Fruit fly (Drosophila melanogaster) whole organism, embryonic: ENCODE data around the gene CG12075.

ENCODE experiments used
- ATbp ChIP-seq: fragments of 200-800 bp; sonication (Bioruptor generic); optimal IDR thresholded peaks from 2 replicates; lab custom pipeline; 2017; ENCODE audit warnings: missing biosample characterization, mild to moderate bottlenecking, missing genetic modification characterization, missing genetic modification reagents
- CG10274 ChIP-seq: fragments of 200-800 bp; sonication (Bioruptor generic); optimal IDR thresholded peaks from 3 replicates; lab custom pipeline; 2017; ENCODE audit warnings: missing biosample characterization, mild to moderate bottlenecking, missing genetic modification characterization
- CG10366 ChIP-seq: fragments of 200-800 bp; sonication (Bioruptor generic); IDR thresholded peaks from 2 replicates; pipeline ENCODE4 v1.3.6; 2022; ENCODE audit warnings: missing biosample characterization, missing genetic modification characterization
- CG11085 ChIP-seq: fragments of 200-800 bp; sonication (Bioruptor generic); IDR thresholded peaks from 2 replicates; pipeline ENCODE4 v1.3.6; 2022; ENCODE audit warnings: missing biosample characterization, missing genetic modification characterization
- CG11504 ChIP-seq: fragments of 200-800 bp; sonication (Bioruptor generic); optimal IDR thresholded peaks from 3 replicates; lab custom pipeline; 2019; ENCODE audit warnings: missing biosample characterization, mild to moderate bottlenecking, missing genetic modification characterization, moderate library complexity
- CG12219 ChIP-seq: fragments of 200-800 bp; sonication (Bioruptor generic); optimal IDR thresholded peaks from 3 replicates; lab custom pipeline; 2018; ENCODE audit warnings: missing biosample characterization, mild to moderate bottlenecking, missing genetic modification characterization
- CG13424 ChIP-seq: fragments of 200-800 bp; sonication (Bioruptor generic); optimal IDR thresholded peaks from 2 replicates; lab custom pipeline; 2019; ENCODE audit warnings: missing biosample characterization, mild to moderate bottlenecking, missing genetic modification characterization, moderate library complexity
- CG1602 ChIP-seq: fragments of 200-800 bp; sonication (Bioruptor generic); optimal IDR thresholded peaks from 3 replicates; lab custom pipeline; 2016; ENCODE audit warnings: missing biosample characterization, missing genetic modification characterization
- CG1647 ChIP-seq: fragments of 200-800 bp; sonication (Bioruptor generic); optimal IDR thresholded peaks from 3 replicates; lab custom pipeline; 2016; ENCODE audit warnings: missing biosample characterization, missing genetic modification characterization
- CG18619 ChIP-seq: fragments of 200-800 bp; sonication (Bioruptor generic); optimal IDR thresholded peaks from 3 replicates; lab custom pipeline; 2017; ENCODE audit warnings: missing biosample characterization, mild to moderate bottlenecking, missing genetic modification characterization
- CG2116 ChIP-seq: fragments of 200-800 bp; sonication (Bioruptor generic); optimal IDR thresholded peaks from 3 replicates; lab custom pipeline; 2018; ENCODE audit warnings: missing biosample characterization, mild to moderate bottlenecking, missing genetic modification characterization
- CG2129 ChIP-seq: fragments of 200-800 bp; sonication (Bioruptor generic); IDR thresholded peaks from 2 replicates; pipeline ENCODE4 v1.3.6; 2022; ENCODE audit warnings: missing biosample characterization, missing genetic modification characterization; ENCODE audit not compliant: partially characterized antibody
- CG3995 ChIP-seq: fragments of 200-800 bp; sonication (Bioruptor generic); optimal IDR thresholded peaks from 3 replicates; lab custom pipeline; 2016; ENCODE audit warnings: missing biosample characterization, missing genetic modification characterization
- CG4730 ChIP-seq: fragments of 200-800 bp; sonication (Bioruptor generic); IDR thresholded peaks from 2 replicates; pipeline ENCODE4 v1.3.6; 2022; ENCODE audit warnings: missing biosample characterization, missing genetic modification characterization
- CG5953 ChIP-seq: fragments of 200-800 bp; sonication (Bioruptor generic); IDR thresholded peaks from 2 replicates; pipeline ENCODE4 v1.3.6; 2022; ENCODE audit warnings: missing biosample characterization, missing genetic modification characterization
- CG6683 ChIP-seq: fragments of 200-800 bp; sonication (Bioruptor generic); optimal IDR thresholded peaks from 2 replicates; lab custom pipeline; 2017; ENCODE audit warnings: missing biosample characterization, mild to moderate bottlenecking, missing genetic modification characterization, missing genetic modification reagents
- CG7745 ChIP-seq: fragments of 200-800 bp; sonication (Bioruptor generic); optimal IDR thresholded peaks from 2 replicates; lab custom pipeline; 2018; ENCODE audit warnings: missing biosample characterization, mild to moderate bottlenecking, missing genetic modification characterization, moderate library complexity
- CG8281 ChIP-seq: fragments of 200-800 bp; sonication (Bioruptor generic); optimal IDR thresholded peaks from 2 replicates; lab custom pipeline; 2018; ENCODE audit warnings: missing biosample characterization, mild to moderate bottlenecking, missing genetic modification characterization, moderate library complexity
- Camta ChIP-seq: fragments of 200-800 bp; sonication (Bioruptor generic); optimal IDR thresholded peaks from 2 replicates; lab custom pipeline; 2016; ENCODE audit warnings: missing biosample characterization, missing genetic modification characterization
- Chrac-16 ChIP-seq: fragments of 200-800 bp; sonication (Bioruptor generic); optimal IDR thresholded peaks from 3 replicates; lab custom pipeline; 2016; ENCODE audit warnings: missing biosample characterization, missing genetic modification characterization
- D ChIP-seq, 2 experiments: fragments of 200-800 bp in 1 of 2; fragments of >200 bp in 1 of 2; sonication (Bioruptor generic) in 1 of 2; optimal IDR thresholded peaks; 2 replicates in 1 of 2; 3 replicates in 1 of 2; lab custom pipeline; 2017; ENCODE audit warnings: mild to moderate bottlenecking in 1 of 2, missing biosample characterization in 1 of 2, missing genetic modification characterization in 1 of 2, missing genetic modification reagents in 1 of 2
- HLH3B ChIP-seq: fragments of 200-800 bp; sonication (Bioruptor generic); IDR thresholded peaks from 2 replicates; pipeline ENCODE4 v1.3.6; 2022; ENCODE audit warnings: missing biosample characterization, missing genetic modification characterization
- HLH4C ChIP-seq: fragments of 200-800 bp; sonication (Bioruptor generic); IDR thresholded peaks from 3 replicates; pipeline ENCODE4 v1.3.6; 2022; ENCODE audit warnings: missing biosample characterization, missing genetic modification characterization; ENCODE audit not compliant: partially characterized antibody
- HmgD ChIP-seq: fragments of 200-800 bp; sonication (Bioruptor generic); optimal IDR thresholded peaks from 3 replicates; lab custom pipeline; 2016; ENCODE audit warnings: missing biosample characterization, missing genetic modification characterization
- HmgZ ChIP-seq: fragments of 200-800 bp; sonication (Bioruptor generic); optimal IDR thresholded peaks from 2 replicates; lab custom pipeline; 2018; ENCODE audit warnings: missing biosample characterization, mild to moderate bottlenecking, missing genetic modification characterization
- Hr3 ChIP-seq: fragments of 200-800 bp; sonication (Bioruptor generic); optimal IDR thresholded peaks from 3 replicates; lab custom pipeline; 2016; ENCODE audit warnings: missing biosample characterization, missing genetic modification characterization
- NC2α ChIP-seq: fragments of 200-800 bp; sonication (Bioruptor generic); optimal IDR thresholded peaks from 2 replicates; lab custom pipeline; 2016; ENCODE audit warnings: missing biosample characterization, missing genetic modification characterization
- NK7.1 ChIP-seq: fragments of 200-800 bp; sonication (Bioruptor generic); optimal IDR thresholded peaks from 3 replicates; lab custom pipeline; 2016; ENCODE audit warnings: missing biosample characterization, missing genetic modification characterization
- Nf-YA ChIP-seq: fragments of 200-800 bp; sonication (Bioruptor generic); IDR thresholded peaks from 2 replicates; pipeline ENCODE4 v1.3.6; 2022; ENCODE audit warnings: missing biosample characterization, missing genetic modification characterization
- Nf-YC ChIP-seq: fragments of 200-800 bp; optimal IDR thresholded peaks from 3 replicates; lab custom pipeline; 2019; ENCODE audit warnings: missing biosample characterization, mild to moderate bottlenecking, missing genetic modification characterization, moderate library complexity
- Sox100B ChIP-seq: fragments of 200-800 bp; sonication (Bioruptor generic); optimal IDR thresholded peaks from 3 replicates; lab custom pipeline; 2018; ENCODE audit warnings: missing biosample characterization, mild to moderate bottlenecking, missing genetic modification characterization
- Vsx1 ChIP-seq: fragments of 200-800 bp; sonication (Bioruptor generic); optimal IDR thresholded peaks from 2 replicates; lab custom pipeline; 2017; ENCODE audit warnings: missing biosample characterization, mild to moderate bottlenecking, missing genetic modification characterization, missing genetic modification reagents
- amos ChIP-seq: fragments of 200-800 bp; sonication (Bioruptor generic); IDR thresholded peaks from 2 replicates; pipeline ENCODE4 v1.3.6; 2022; ENCODE audit warnings: missing biosample characterization, missing genetic modification characterization; ENCODE audit not compliant: partially characterized antibody
- ato ChIP-seq: fragments of 200-800 bp; sonication (Bioruptor generic); IDR thresholded peaks from 2 replicates; pipeline ENCODE4 v1.3.6; 2022; ENCODE audit warnings: missing biosample characterization, missing genetic modification characterization; ENCODE audit not compliant: partially characterized antibody
- br ChIP-seq: fragments of >200 bp; optimal IDR thresholded peaks from 2 replicates; lab custom pipeline; 2017
- cas ChIP-seq: fragments of 200-800 bp; sonication (Bioruptor generic); IDR thresholded peaks from 2 replicates; pipeline ENCODE4 v1.3.6; 2022; ENCODE audit warnings: missing biosample characterization, missing genetic modification characterization
- cwo ChIP-seq: fragments of 200-800 bp; sonication (Bioruptor generic); optimal IDR thresholded peaks from 3 replicates; lab custom pipeline; 2017; ENCODE audit warnings: missing biosample characterization, missing genetic modification characterization, mild to moderate bottlenecking, moderate library complexity, missing genetic modification reagents
- dan ChIP-seq: fragments of 200-800 bp; sonication (Bioruptor generic); IDR thresholded peaks from 2 replicates; pipeline ENCODE4 v1.3.6; 2022; ENCODE audit warnings: missing biosample characterization, missing genetic modification characterization
- emc ChIP-seq: fragments of 200-800 bp; sonication (Bioruptor generic); optimal IDR thresholded peaks from 2 replicates; lab custom pipeline; 2016; ENCODE audit warnings: missing biosample characterization, missing genetic modification characterization
- eyg ChIP-seq: fragments of 200-800 bp; sonication (Bioruptor generic); optimal IDR thresholded peaks from 3 replicates; lab custom pipeline; 2016; ENCODE audit warnings: missing biosample characterization, missing genetic modification characterization
- gce ChIP-seq: fragments of 200-800 bp; sonication (Bioruptor generic); IDR thresholded peaks from 3 replicates; pipeline ENCODE4 v1.3.6; 2022; ENCODE audit warnings: missing biosample characterization, missing genetic modification characterization
- lilli ChIP-seq: fragments of 200-800 bp; sonication (Bioruptor generic); optimal IDR thresholded peaks from 3 replicates; lab custom pipeline; 2016; ENCODE audit warnings: missing biosample characterization, missing genetic modification characterization
- lola ChIP-seq, 3 experiments: fragments of >200 bp in 2 of 3; fragments of 200-800 bp in 1 of 3; sonication (Bioruptor generic) in 1 of 3; optimal IDR thresholded peaks; 2 replicates each; lab custom pipeline; 2017 to 2019; ENCODE audit warnings: missing biosample characterization in 3 of 3, missing genetic modification characterization in 3 of 3, mild to moderate bottlenecking in 1 of 3, moderate library complexity in 1 of 3
- p53 ChIP-seq: fragments of 200-800 bp; sonication (Bioruptor generic); optimal IDR thresholded peaks from 2 replicates; lab custom pipeline; 2016; ENCODE audit warnings: missing biosample characterization, missing genetic modification characterization
- pho ChIP-seq: fragments of 200-800 bp; sonication (Bioruptor generic); optimal IDR thresholded peaks from 2 replicates; lab custom pipeline; 2016; ENCODE audit warnings: missing biosample characterization, missing genetic modification characterization
- phol ChIP-seq: fragments of 200-800 bp; sonication (Bioruptor generic); optimal IDR thresholded peaks from 3 replicates; lab custom pipeline; 2018; ENCODE audit warnings: missing biosample characterization, mild to moderate bottlenecking, missing genetic modification characterization, moderate library complexity
- psq ChIP-seq: fragments of 200-800 bp; sonication (Bioruptor generic); optimal IDR thresholded peaks from 2 replicates; lab custom pipeline; 2017; ENCODE audit warnings: missing biosample characterization, missing genetic modification characterization
- salm ChIP-seq: fragments of 200-800 bp; sonication (Bioruptor generic); optimal IDR thresholded peaks from 2 replicates; lab custom pipeline; 2018; ENCODE audit warnings: missing biosample characterization, mild to moderate bottlenecking, missing genetic modification characterization
- schlank ChIP-seq: fragments of 200-800 bp; sonication (Bioruptor generic); optimal IDR thresholded peaks from 2 replicates; lab custom pipeline; 2018; ENCODE audit warnings: missing biosample characterization, mild to moderate bottlenecking, missing genetic modification characterization
- sob ChIP-seq: fragments of 200-800 bp; sonication (Bioruptor generic); IDR thresholded peaks from 2 replicates; pipeline ENCODE4 v1.3.6; 2022; ENCODE audit warnings: missing biosample characterization, missing genetic modification characterization
- yki ChIP-seq: fragments of >200 bp; optimal IDR thresholded peaks from 3 replicates; lab custom pipeline; 2018

The CG12075 gene

DNA sequence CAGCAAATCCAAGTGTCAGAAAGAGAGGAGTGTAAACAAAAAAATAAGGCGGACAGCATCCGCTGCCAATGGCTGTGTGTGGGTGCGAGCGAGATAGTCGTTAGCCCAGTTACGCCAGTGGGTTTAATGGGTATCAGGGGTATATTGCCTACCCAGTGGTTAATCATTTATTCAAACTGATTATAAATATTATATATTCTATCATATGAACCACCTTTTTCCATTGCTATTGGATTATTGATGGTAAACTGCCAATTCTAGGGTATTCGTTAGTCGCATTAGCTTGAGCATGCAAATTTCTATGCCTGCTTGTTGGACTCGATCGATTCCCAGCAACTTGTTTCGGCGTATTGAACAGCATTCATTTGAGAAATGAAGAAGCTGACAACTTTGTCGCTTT, 58.0 kb downstream of the CG12075 start (continued):
- peak; percentile 43 for TF ChIP-seq CG3995 (GFP tag; lab: Kevin White, UChicago)
- TF ChIP-seq CG12219 = peak; percentile 94
- TF ChIP-seq HmgZ (tag; lab: Kevin White, UChicago) = peak; percentile 92
- peak; percentile 60 for TF ChIP-seq CG2116 (GFP tag; lab: Kevin White, UChicago)
- peak; percentile 84 for TF ChIP-seq CG10274 (GFP tag; lab: Kevin White, UChicago)
- peak; percentile 88 for TF ChIP-seq schlank (tag; lab: Kevin White, UChicago)
- peak; percentile 12 for TF ChIP-seq NK7.1 (GFP tag; lab: Kevin White, UChicago)
- no peak for TF ChIP-seq HmgD (GFP tag; lab: Kevin White, UChicago)
- peak; percentile 93 for TF ChIP-seq Chrac-16
- TF ChIP-seq lola (GFP tag; optimal IDR thresholded peaks at IDR 0.05; lab: Kevin White, UChicago) = peak in 1 of 3 experiments; percentile 88
- TF ChIP-seq phol (tag; lab: Kevin White, UChicago) = peak; percentile 93
- TF ChIP-seq CG5953 (GFP tag; lab: Robert Waterston, UW) = peak; percentile 93
- TF ChIP-seq CG2129 (GFP tag; lab: Robert Waterston, UW) = no peak
- peak; percentile 74 for TF ChIP-seq CG6683 (GFP tag; lab: Kevin White, UChicago)
- no peak for TF ChIP-seq amos (GFP tag; lab: Robert Waterston, UW)
- peak; percentile 93 for TF ChIP-seq Hr3 (GFP tag; lab: Kevin White, UChicago)
- peak; percentile 86 for TF ChIP-seq cas (GFP tag; lab: Robert Waterston, UW)
- TF ChIP-seq NC2α (GFP tag; lab: Kevin White, UChicago) = no peak
- peak; percentile 90 for TF ChIP-seq salm (tag; lab: Kevin White, UChicago)
- peak; percentile 94 for TF ChIP-seq ATbp (GFP tag; lab: Kevin White, UChicago)
- TF ChIP-seq cwo (GFP tag; lab: Kevin White, UChicago) = peak; percentile 88
- peak; percentile 93 for TF ChIP-seq Nf-YA (GFP tag; lab: Robert Waterston, UW)
- TF ChIP-seq ato (GFP tag; lab: Robert Waterston, UW) = no peak
- TF ChIP-seq CG7745 = peak; percentile 42
- peak; percentile 86 for TF ChIP-seq psq
- TF ChIP-seq HLH3B = peak; percentile 97
- TF ChIP-seq Camta = peak; percentile 72
- peak; percentile 46 for TF ChIP-seq emc
- TF ChIP-seq CG13424 (tag; lab: Kevin White, UChicago) = peak; percentile 95
- TF ChIP-seq CG11085 (GFP tag; lab: Robert Waterston, UW) = peak; percentile 94
- peak; percentile 95 for TF ChIP-seq gce (GFP tag; lab: Robert Waterston, UW)
- peak; percentile 96 for TF ChIP-seq CG10366 (GFP tag; lab: Robert Waterston, UW)
- peak; percentile 36 for TF ChIP-seq eyg (GFP tag; lab: Kevin White, UChicago)
- peak; percentile 82 for TF ChIP-seq CG8281
- peak; percentile 96 for TF ChIP-seq sob
- TF ChIP-seq Nf-YC (tag; lab: Kevin White, UChicago) = peak; percentile 66
- no peak for TF ChIP-seq D (optimal IDR thresholded peaks at IDR 0.05; lab: Kevin White, UChicago)
- peak; percentile 91 for TF ChIP-seq D (GFP tag; optimal IDR thresholded peaks at IDR 0.05; lab: Kevin White, UChicago)
- peak; percentile 63 for TF ChIP-seq pho (GFP tag; lab: Kevin White, UChicago)
- TF ChIP-seq HLH4C (GFP tag; lab: Robert Waterston, UW) = no peak
- TF ChIP-seq lilli = peak; percentile 91
- TF ChIP-seq CG11504 (tag; lab: Kevin White, UChicago) = peak; percentile 95
- peak; percentile 90 for TF ChIP-seq Sox100B (GFP tag; lab: Kevin White, UChicago)
- peak; percentile 94 for TF ChIP-seq CG4730 (GFP tag; lab: Robert Waterston, UW)
- peak; percentile 77 for TF ChIP-seq Vsx1
- no peak for TF ChIP-seq p53
- peak; percentile 93 for TF ChIP-seq CG1602 (GFP tag; lab: Kevin White, UChicago)
- TF ChIP-seq br = no peak
- TF ChIP-seq CG18619 = peak; percentile 90
- TF ChIP-seq dan = peak; percentile 85
- no peak for TF ChIP-seq yki (lab: Kevin White, UChicago)
- TF ChIP-seq CG1647 (GFP tag; lab: Kevin White, UChicago) = peak; percentile 79
